Fruit fly (Drosophila melanogaster): ENCODE results near the gene CG5167.

Gene CG5167

DNA sequence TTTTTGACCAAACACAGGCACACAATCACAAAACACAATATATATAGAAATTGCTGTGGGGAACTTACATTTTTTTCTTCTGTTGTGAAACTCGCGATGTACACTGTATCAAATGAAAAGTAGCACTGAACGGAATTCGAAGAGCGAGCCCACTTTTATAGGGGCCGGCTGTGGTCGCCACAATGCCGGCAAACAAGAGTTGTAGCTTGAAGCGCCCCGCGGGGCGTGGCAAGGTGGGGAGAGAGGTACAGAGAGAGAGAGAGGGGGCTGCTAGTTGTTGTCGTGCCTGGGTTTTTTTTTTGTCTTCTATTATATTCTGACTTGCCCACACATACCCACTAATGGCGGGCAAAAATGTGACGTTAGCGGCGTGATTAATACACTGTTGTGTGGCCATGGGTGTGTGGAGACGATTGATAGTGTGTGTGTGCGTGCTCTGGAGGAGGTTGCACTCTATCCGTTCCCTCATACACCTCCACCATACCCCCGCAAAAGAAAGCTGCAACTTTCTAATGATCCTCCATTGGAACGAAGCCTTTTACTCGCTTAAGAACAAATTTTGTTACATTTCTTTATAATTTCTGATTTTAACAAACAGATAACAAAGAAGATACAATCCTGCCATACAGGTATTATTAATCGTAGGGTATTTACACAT is 37.1 kb upstream of the CG5167 start, which contains the start of gene GstD1 (continued):
- TF ChIP-seq salm (tag; optimal IDR thresholded peaks at IDR 0.05) (no peak), luna (GFP tag; optimal IDR thresholded peaks at IDR 0.05) (peak; percentile 26), chinmo (GFP tag; IDR thresholded peaks at IDR 0.05; ENCODE audit: partially characterized antibody) (peak; percentile 90), CG4360 (GFP tag; IDR thresholded peaks at IDR 0.05) (no peak), CG12942 (GFP tag; optimal IDR thresholded peaks at IDR 0.05) (no peak), CG1024 (GFP tag; IDR thresholded peaks at IDR 0.05) (no peak), Opbp (GFP tag; IDR thresholded peaks at IDR 0.05; ENCODE audit: partially characterized antibody) (peak; percentile 35; the same call in 2 of the 3 replicates), tll (GFP tag; optimal IDR thresholded peaks at IDR 0.05) (no peak), CG2116 (GFP tag; optimal IDR thresholded peaks at IDR 0.05) (no peak), Myb (GFP tag; optimal IDR thresholded peaks at IDR 0.05) (peak; percentile 4), Sox100B (GFP tag; optimal IDR thresholded peaks at IDR 0.05) (peak; percentile 18), mld (GFP tag; IDR thresholded peaks at IDR 0.05; ENCODE audit: partially characterized antibody) (no peak), scrt (GFP tag; optimal IDR thresholded peaks at IDR 0.05) (peak; percentile 35), CG10147 (GFP tag; optimal IDR thresholded peaks at IDR 0.05) (peak; percentile 76), ato (GFP tag; IDR thresholded peaks at IDR 0.05; ENCODE audit: partially characterized antibody) (no peak), CG3847 (GFP tag; IDR thresholded peaks at IDR 0.05) (no peak), CG10462 (GFP tag; optimal IDR thresholded peaks at IDR 0.05) (no peak), CG7372 (GFP tag; IDR thresholded peaks at IDR 0.05) (no peak), E2f1 (GFP tag; IDR thresholded peaks at IDR 0.05) (peak; percentile 51), CG34376 (GFP tag; optimal IDR thresholded peaks at IDR 0.05) (peak; percentile 53), twi (tag; optimal IDR thresholded peaks at IDR 0.05) (no peak), CG16815 (GFP tag; optimal IDR thresholded peaks at IDR 0.05) (no peak), CG30020 (tag; optimal IDR thresholded peaks at IDR 0.05) (no peak), Nf-YC (tag; optimal IDR thresholded peaks at IDR 0.05) (no peak), Antp (GFP tag; optimal IDR thresholded peaks at IDR 0.05) (peak; percentile 21), Max (GFP tag; optimal IDR thresholded peaks at IDR 0.05) (peak; percentile 44), Optix (GFP tag; IDR thresholded peaks at IDR 0.05) (no peak), CG1529 (GFP tag; optimal IDR thresholded peaks at IDR 0.05) (no peak), CG13624 (GFP tag; optimal IDR thresholded peaks at IDR 0.05) (peak; percentile 21), CG12391 (tag; optimal IDR thresholded peaks at IDR 0.05) (peak; percentile 28), CG9609 (GFP tag; optimal IDR thresholded peaks at IDR 0.05) (no peak), Abd-B (GFP tag; optimal IDR thresholded peaks at IDR 0.05) (peak; percentile 21), crc (GFP tag; optimal IDR thresholded peaks at IDR 0.05) (no peak), disco-r (GFP tag; optimal IDR thresholded peaks at IDR 0.05) (no peak), CG33213 (GFP tag; optimal IDR thresholded peaks at IDR 0.05) (no peak), Meics (GFP tag; optimal IDR thresholded peaks at IDR 0.05) (peak; percentile 73), CG11695 (GFP tag; IDR thresholded peaks at IDR 0.05) (0 out of 3 replicates have a peak, but pooled peaks have one; percentile 10), CG3281 (GFP tag; optimal IDR thresholded peaks at IDR 0.05) (peak; percentile 58), Fer2 (tag; optimal IDR thresholded peaks at IDR 0.05) (no peak), CG42726 (GFP tag; IDR thresholded peaks at IDR 0.05; ENCODE audit: partially characterized antibody) (peak; percentile 45; the same call in 1 of the 2 replicates), CG14860 (GFP tag; IDR thresholded peaks at IDR 0.05; ENCODE audit: partially characterized antibody) (no peak), D (optimal IDR thresholded peaks at IDR 0.05) (no peak), D (GFP tag; optimal IDR thresholded peaks at IDR 0.05) (no peak), inv (GFP tag; IDR thresholded peaks at IDR 0.05; ENCODE audit: partially characterized antibody) (peak; percentile 45; the same call in 1 of the 2 replicates), stc (GFP tag; IDR thresholded peaks at IDR 0.05) (peak; percentile 52; the same call in 1 of the 2 replicates), CG16813 (GFP tag; IDR thresholded peaks at IDR 0.05; ENCODE audit: partially characterized antibody) (no peak), CG17568 (GFP tag; optimal IDR thresholded peaks at IDR 0.05) (no peak), bowl (GFP tag; IDR thresholded peaks at IDR 0.05) (no peak), CG6689 (GFP tag; IDR thresholded peaks at IDR 0.05) (no peak)

All from whole organism, embryonic.